Worm (Caenorhabditis elegans) whole organism, young adult: ENCODE data around the gene F17C8.3.

Experiments used
- ceh-100 ChIP-seq: fragments of 200-800 bp; sonication (Bioruptor generic); IDR thresholded peaks from 2 replicates; pipeline ENCODE4 v1.3.6; 2022; ENCODE audit warnings: missing genetic modification reagents, missing genetic modification characterization, missing compliant biosample characterization
- hlh-12 ChIP-seq: sonication (generic microtip); optimal IDR thresholded peaks from 2 replicates; lab custom pipeline; 2016; ENCODE audit warnings: missing genetic modification characterization, missing compliant biosample characterization

- TF ChIP-seq ceh-100 (GFP tag; lab: Robert Waterston, UW) (no peak), hlh-12 (tag; lab: Kevin White, UChicago) (no peak)
These were observed 26.5 kb upstream of the F17C8.3 start, which contains the start of gene pgap-2 for ce11 chrIII:4705207-4705606.
